Worm (Caenorhabditis elegans) whole organism, early embryonic: ENCODE data around the gene set-5.

Experiments
- B0310.2 ChIP-seq: sonication (generic microtip); optimal IDR thresholded peaks from 2 replicates; lab custom pipeline; 2016; ENCODE audit warnings: mild to moderate bottlenecking, missing genetic modification characterization, missing compliant biosample characterization
- F13C5.2 ChIP-seq: sonication (generic microtip); optimal IDR thresholded peaks from 2 replicates; lab custom pipeline; 2017; ENCODE audit warnings: mild to moderate bottlenecking, missing genetic modification characterization, inconsistent platforms, missing compliant biosample characterization
- aly-1 ChIP-seq: sonication (generic microtip); optimal IDR thresholded peaks from 2 replicates; lab custom pipeline; 2016; ENCODE audit warnings: missing genetic modification characterization, missing compliant biosample characterization
- ama-1 ChIP-seq: fragments of 150-350 bp; optimal IDR thresholded peaks from 2 replicates; lab custom pipeline; 2014
- ceh-36 ChIP-seq: sonication (generic microtip); optimal IDR thresholded peaks from 2 replicates; lab custom pipeline; 2016; ENCODE audit warnings: missing genetic modification characterization, inconsistent platforms, missing compliant biosample characterization
- flt-1 ChIP-seq: fragments of 200-800 bp; sonication (Bioruptor generic); IDR thresholded peaks from 2 replicates; pipeline ENCODE4 v1.3.6; 2022; ENCODE audit warnings: missing genetic modification characterization, missing compliant biosample characterization
- hnd-1 ChIP-seq: sonication (generic microtip); optimal IDR thresholded peaks from 2 replicates; lab custom pipeline; 2016; ENCODE audit warnings: missing genetic modification characterization, missing compliant biosample characterization
- pes-1 ChIP-seq: fragments of 200-800 bp; sonication (Bioruptor generic); IDR thresholded peaks from 2 replicates; pipeline ENCODE4 v1.3.6; 2022; ENCODE audit warnings: missing genetic modification reagents, missing genetic modification characterization, missing compliant biosample characterization

ce11 chrV:14658131-14658530 lies 40.6 kb upstream of the set-5 start, which contains the start of gene slc-25A29:
- no peak for TF ChIP-seq B0310.2 (tag; lab: Kevin White, UChicago)
- no peak for TF ChIP-seq ama-1 (lab: Kevin White, UChicago)
- no peak for TF ChIP-seq ceh-36 (tag; lab: Kevin White, UChicago)
- TF ChIP-seq flt-1, result no peak
- TF ChIP-seq aly-1, result no peak
- no peak for TF ChIP-seq pes-1
- no peak for TF ChIP-seq F13C5.2
- no peak for TF ChIP-seq hnd-1
